Worm (Caenorhabditis elegans): ENCODE data around the gene clec-184.
A peak's percentile ranks its signal among the peaks of the same experiment; 100 is the strongest.

Gene clec-184

DNA sequence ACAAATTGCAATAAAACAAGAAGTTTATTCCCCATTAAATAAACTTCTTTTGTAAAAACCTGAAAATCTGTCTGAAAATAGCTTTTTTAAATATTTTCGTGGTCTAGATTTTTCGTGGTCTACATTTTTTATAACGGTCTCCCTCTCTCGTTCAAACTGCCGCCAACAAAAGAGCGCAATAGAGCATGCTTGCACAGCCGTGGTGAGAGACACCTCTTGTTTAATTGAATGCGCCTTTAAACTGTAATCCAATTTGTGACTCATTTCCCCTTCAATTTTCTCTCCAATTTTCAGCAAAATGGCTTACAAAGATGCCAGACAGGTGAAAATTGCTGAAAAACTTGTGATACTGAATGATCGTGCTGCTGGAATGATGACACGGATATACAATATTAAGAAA lies 28.3 kb upstream of the clec-184 start, which contains the start of gene gex-3 (continued):
- peak; percentile 78 for TF ChIP-seq tbx-2 (tag; optimal IDR thresholded peaks at IDR 0.05)
- peak; percentile 89 for TF ChIP-seq lin-13 (GFP tag; optimal IDR thresholded peaks at IDR 0.05)
- no peak for TF ChIP-seq hpl-2 (GFP tag; optimal IDR thresholded peaks at IDR 0.05)
- TF ChIP-seq nhr-237 (tag; optimal IDR thresholded peaks at IDR 0.05) = peak; percentile 16
- no peak for TF ChIP-seq egl-13 (tag; optimal IDR thresholded peaks at IDR 0.05)
- peak; percentile 93 to 96 (median 96) for TF ChIP-seq dpl-1 (GFP tag; optimal IDR thresholded peaks at IDR 0.05)
- peak; percentile 86 for TF ChIP-seq nhr-85 (tag)
- TF ChIP-seq nhr-19 (GFP tag; conservative IDR thresholded peaks at IDR 0.05) = peak; percentile 72
- TF ChIP-seq unc-62 (GFP tag; optimal IDR thresholded peaks at IDR 0.05) = no peak
- TF ChIP-seq grh-1 (GFP tag; IDR thresholded peaks at IDR 0.05) = peak; percentile 64
- peak in 1 of 2 experiments; percentile 59 for TF ChIP-seq ztf-11 (tag; optimal IDR thresholded peaks at IDR 0.05)
- peak; percentile 77 for TF ChIP-seq nhr-20 (tag; optimal IDR thresholded peaks at IDR 0.05)
- peak; percentile 96 for TF ChIP-seq C16A3.4 (tag; optimal IDR thresholded peaks at IDR 0.05)
- no peak for TF ChIP-seq nhr-76 (tag; optimal IDR thresholded peaks at IDR 0.05)
- peak; percentile 85 for TF ChIP-seq lin-14 (GFP tag; optimal IDR thresholded peaks at IDR 0.05)
- TF ChIP-seq ztf-4 (tag; optimal IDR thresholded peaks at IDR 0.05) = peak; percentile 26
- peak; percentile 31 for TF ChIP-seq lir-3 (tag; optimal IDR thresholded peaks at IDR 0.05; ENCODE audit: poor library complexity)
- TF ChIP-seq mdl-1 (tag; optimal IDR thresholded peaks at IDR 0.05) = peak in 1 of 2 experiments; percentile 75
- peak; percentile 87 for TF ChIP-seq rnt-1 (tag; optimal IDR thresholded peaks at IDR 0.05)
- no peak for TF ChIP-seq sox-4 (tag; optimal IDR thresholded peaks at IDR 0.05)
- peak; percentile 84 for TF ChIP-seq unc-130 (tag; optimal IDR thresholded peaks at IDR 0.05)
- no peak for TF ChIP-seq tlp-1 (tag; optimal IDR thresholded peaks at IDR 0.05)
- peak; percentile 88 for TF ChIP-seq vab-15 (tag; optimal IDR thresholded peaks at IDR 0.05)
- peak; percentile 78 for TF ChIP-seq nhr-90 (tag; optimal IDR thresholded peaks at IDR 0.05; ENCODE audit: poor library complexity)
- peak; percentile 63 for TF ChIP-seq dsc-1 (tag; optimal IDR thresholded peaks at IDR 0.05)
- no peak for TF ChIP-seq nhr-12 (tag; optimal IDR thresholded peaks at IDR 0.05)

DNA sequence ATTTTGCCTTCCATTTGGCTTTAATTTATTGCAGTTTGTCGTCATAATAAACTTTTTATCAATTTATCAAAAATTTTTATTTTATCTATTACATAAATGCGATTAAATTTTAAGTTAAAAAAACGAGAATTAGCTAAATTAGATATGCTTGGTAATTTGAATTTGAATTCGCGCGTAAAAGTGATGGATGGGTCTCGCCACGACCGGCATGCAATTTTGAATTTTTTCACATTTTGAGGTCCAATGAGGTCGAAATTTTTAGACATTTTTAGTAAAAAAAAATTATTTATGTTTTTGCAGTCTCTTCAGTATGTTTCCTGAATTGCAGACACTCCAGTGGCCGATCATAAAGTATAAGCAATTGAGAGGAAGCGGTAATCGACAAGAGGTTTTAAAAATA lies 23.8 kb upstream of the clec-184 start, which contains the start of gene dsb-1:
TSS of gene dsb-1 (plus strand) at position 301 of the 400 bp plus-strand sequence.
- TF ChIP-seq dpl-1 (GFP tag; optimal IDR thresholded peaks at IDR 0.05) = peak in 1 of 3 experiments; percentile 6
- TF ChIP-seq ceh-88 (GFP tag; IDR thresholded peaks at IDR 0.05) = no peak
- no peak for TF ChIP-seq xbp-1 (tag; optimal IDR thresholded peaks at IDR 0.05)

DNA sequence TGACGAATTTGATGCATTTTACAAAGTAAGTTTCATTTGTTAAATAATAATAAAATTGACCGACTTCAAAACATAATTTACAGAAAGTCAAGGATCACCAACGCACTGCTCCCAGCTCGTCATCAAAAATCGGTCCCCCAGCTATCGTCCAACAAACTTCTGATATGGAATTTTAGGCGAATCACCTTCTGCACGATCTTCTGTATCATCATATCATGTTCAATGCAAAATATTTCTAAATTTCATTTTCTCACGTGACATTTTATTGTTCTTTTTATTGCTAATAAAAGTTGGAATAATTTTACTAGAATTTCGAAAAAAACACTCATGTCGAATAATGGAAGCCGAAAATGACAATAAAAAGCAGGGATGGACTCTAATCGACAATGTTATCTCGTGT lies 22.3 kb upstream of the clec-184 start, which contains the start of gene acl-13:
TSS of gene acl-13 (plus strand) at position 301 of the 400 bp plus-strand sequence.
- TF ChIP-seq nhr-237 (tag; optimal IDR thresholded peaks at IDR 0.05) (no peak), lin-39 (tag; optimal IDR thresholded peaks at IDR 0.05) (no peak), aha-1 (tag; optimal IDR thresholded peaks at IDR 0.05) (no peak), pqm-1 (tag; optimal IDR thresholded peaks at IDR 0.05) (no peak), fkh-10 (GFP tag; optimal IDR thresholded peaks at IDR 0.05) (no peak), sptf-1 (tag; optimal IDR thresholded peaks at IDR 0.05) (no peak)

DNA sequence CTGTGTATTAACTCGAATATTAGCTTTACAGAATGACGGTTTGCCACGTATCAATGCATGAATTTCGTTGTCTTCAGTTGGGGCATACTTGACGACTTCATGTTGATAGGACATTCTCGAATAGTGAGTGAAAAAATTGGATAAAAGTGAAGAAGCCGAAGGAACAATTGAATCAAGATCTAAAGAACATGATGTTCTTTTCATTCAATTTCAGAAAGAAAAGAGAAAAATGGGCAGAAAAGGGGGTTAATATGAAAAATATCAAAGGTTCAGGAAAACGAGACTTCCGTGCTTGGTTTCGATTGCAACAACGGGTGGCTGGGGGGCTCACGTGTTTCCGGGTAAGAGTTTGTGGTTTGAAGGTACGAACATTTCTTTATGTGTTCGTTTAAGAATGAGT lies 17.8 kb upstream of the clec-184 start:
- TF ChIP-seq lir-3 (tag; optimal IDR thresholded peaks at IDR 0.05; ENCODE audit: poor library complexity) (no peak), nhr-77 (tag; optimal IDR thresholded peaks at IDR 0.05) (no peak), nhr-76 (tag; optimal IDR thresholded peaks at IDR 0.05) (no peak), xbp-1 (tag; optimal IDR thresholded peaks at IDR 0.05) (no peak), lsy-2 (tag; optimal IDR thresholded peaks at IDR 0.05) (no peak), fos-1 (tag; optimal IDR thresholded peaks at IDR 0.05) (no peak), efl-1 (optimal IDR thresholded peaks at IDR 0.05) (no peak), efl-1 (GFP tag; optimal IDR thresholded peaks at IDR 0.05 in 1 of 2) (peak in 1 of 2 experiments; percentile 28), nhr-85 (tag) (no peak), nhr-237 (tag; optimal IDR thresholded peaks at IDR 0.05) (no peak), snu-23 (GFP tag; optimal IDR thresholded peaks at IDR 0.05) (no peak), hlh-17 (GFP tag; optimal IDR thresholded peaks at IDR 0.05; ENCODE audit: borderline replicate concordance) (no peak), egl-27 (tag; optimal IDR thresholded peaks at IDR 0.05) (no peak), aha-1 (tag; optimal IDR thresholded peaks at IDR 0.05) (no peak), fkh-10 (GFP tag; optimal IDR thresholded peaks at IDR 0.05) (peak; percentile 71)
